Worm (Caenorhabditis elegans): ENCODE measurements around the gene srxa-7.

The srxa-7 gene

ce11 chrV:16302439-16302838, 4.9 kb upstream of the srxa-7 start, which contains the start of the genes C31A11.13 and oac-6:
Gene C31A11.13 (minus strand): TSS chrV:16302551.
Gene oac-6 (plus strand): TSS chrV:16302717.
- TF ChIP-seq Y48G9A.11 (GFP tag; IDR thresholded peaks at IDR 0.05) = no peak
- TF ChIP-seq nhr-41 (GFP tag; IDR thresholded peaks at IDR 0.05) = no peak
- no peak for TF ChIP-seq saeg-2 (GFP tag; IDR thresholded peaks at IDR 0.05)
- TF ChIP-seq daf-12 (tag; optimal IDR thresholded peaks at IDR 0.05) = no peak
- no peak for TF ChIP-seq daf-8 (GFP tag; IDR thresholded peaks at IDR 0.05)
- no peak for TF ChIP-seq fkh-10 (GFP tag; optimal IDR thresholded peaks at IDR 0.05)
- no peak for TF ChIP-seq jun-1 (tag; optimal IDR thresholded peaks at IDR 0.05)
- TF ChIP-seq arid-1 (GFP tag; conservative IDR thresholded peaks at IDR 0.05) = no peak
- no peak for TF ChIP-seq D1046.2 (GFP tag; IDR thresholded peaks at IDR 0.05)
- no peak for TF ChIP-seq ztf-7 (tag; optimal IDR thresholded peaks at IDR 0.05)
- peak; percentile 27 for TF ChIP-seq nhr-28 (tag; optimal IDR thresholded peaks at IDR 0.05)
- TF ChIP-seq pqm-1 (tag; optimal IDR thresholded peaks at IDR 0.05) = peak; percentile 37
- TF ChIP-seq R02D3.7 (tag; optimal IDR thresholded peaks at IDR 0.05) = no peak
- no peak for TF ChIP-seq madf-5 (GFP tag; IDR thresholded peaks at IDR 0.05)
- TF ChIP-seq dpl-1 (GFP tag; optimal IDR thresholded peaks at IDR 0.05) = no peak
- no peak for TF ChIP-seq ceh-32 (tag; optimal IDR thresholded peaks at IDR 0.05; ENCODE audit: poor library complexity)
- no peak for TF ChIP-seq ceh-20 (GFP tag; IDR thresholded peaks at IDR 0.05)
- TF ChIP-seq gei-8 (GFP tag; optimal IDR thresholded peaks at IDR 0.05) = no peak
- no peak for TF ChIP-seq zag-1 (tag; optimal IDR thresholded peaks at IDR 0.05)
- TF ChIP-seq daf-16 (GFP tag; optimal IDR thresholded peaks at IDR 0.05) = no peak
- TF ChIP-seq daf-16 (tag; optimal IDR thresholded peaks at IDR 0.05) = peak; percentile 9
- no peak for TF ChIP-seq ZK546.5 (tag; optimal IDR thresholded peaks at IDR 0.05)
- TF ChIP-seq dmd-8 (GFP tag; IDR thresholded peaks at IDR 0.05) = no peak
- peak in 1 of 2 experiments; percentile 65 for TF ChIP-seq unc-62 (GFP tag; optimal IDR thresholded peaks at IDR 0.05 in 1 of 2)
- no peak for TF ChIP-seq unc-62 (tag; optimal IDR thresholded peaks at IDR 0.05)
- TF ChIP-seq nhr-25 (tag; optimal IDR thresholded peaks at IDR 0.05; ENCODE audit: borderline replicate concordance, insufficient read depth) = no peak
- TF ChIP-seq nhr-42 (GFP tag; IDR thresholded peaks at IDR 0.05) = no peak
- no peak for TF ChIP-seq snpc-1.2 (GFP tag; IDR thresholded peaks at IDR 0.05)
- TF ChIP-seq spr-1 (tag; optimal IDR thresholded peaks at IDR 0.05) = no peak
- TF ChIP-seq zfp-2 (tag; optimal IDR thresholded peaks at IDR 0.05) = no peak
- no peak for TF ChIP-seq ces-1 (GFP tag; optimal IDR thresholded peaks at IDR 0.05)

ce11 chrV:16308343-16308742, 990 bp downstream of the srxa-7 start:
- TF ChIP-seq unc-39 (tag; optimal IDR thresholded peaks at IDR 0.05) = no peak
- no peak for TF ChIP-seq daf-16 (GFP tag; optimal IDR thresholded peaks at IDR 0.05)
- TF ChIP-seq daf-16 (tag; optimal IDR thresholded peaks at IDR 0.05) = no peak
- peak; percentile 93 for TF ChIP-seq aha-1 (tag)

- TF ChIP-seq hlh-30 (tag; optimal IDR thresholded peaks at IDR 0.05; ENCODE audit: insufficient read depth) = peak; percentile 37
- TF ChIP-seq zip-2 (tag; optimal IDR thresholded peaks at IDR 0.05) = peak; percentile 69
- TF ChIP-seq nhr-28 (tag; optimal IDR thresholded peaks at IDR 0.05) = peak; percentile 72
- no peak for TF ChIP-seq sdz-12 (GFP tag; optimal IDR thresholded peaks at IDR 0.05)
- peak; percentile 10 for TF ChIP-seq duxl-1 (tag; optimal IDR thresholded peaks at IDR 0.05; ENCODE audit: poor library complexity)
- peak in 1 of 2 experiments; percentile 52 for TF ChIP-seq unc-62 (GFP tag; optimal IDR thresholded peaks at IDR 0.05 in 1 of 2)
- no peak for TF ChIP-seq unc-62 (tag; optimal IDR thresholded peaks at IDR 0.05)
- TF ChIP-seq dmd-6 (GFP tag; IDR thresholded peaks at IDR 0.05) = peak; percentile 20; the same call in 1 of the 2 replicates
- peak in 1 of 2 experiments; percentile 50 for TF ChIP-seq hif-1 (tag; optimal IDR thresholded peaks at IDR 0.05)
- no peak for TF ChIP-seq F10B5.3 (tag; optimal IDR thresholded peaks at IDR 0.05)
- TF ChIP-seq fos-1 (tag; optimal IDR thresholded peaks at IDR 0.05) = no peak
- no peak for TF ChIP-seq zip-11 (GFP tag; IDR thresholded peaks at IDR 0.05)
These were observed 2.2 kb downstream of the srxa-7 start, which contains the start of gene oac-7 for ce11 chrV:16309523-16309922. Gene oac-7 (plus strand): TSS chrV:16309805.
